Worm (Caenorhabditis elegans): ENCODE data around the gene Y57G11C.20.
"Not testable (repeated sequence)": the region's sequence is repeated elsewhere in the genome, so short reads cannot be mapped to it uniquely, and the experiment has no call there.

Y57G11C.20 gene

ce11 chrIV:14843062-14843461 lies at the start of gene Y57G11C.20:
Gene Y57G11C.20 (plus strand): TSS chrIV:14843362.
- TF ChIP-seq elt-2, ceh-82, C34B4.2 (tag; optimal IDR thresholded peaks at IDR 0.05): not testable (repeated sequence)

DNA sequence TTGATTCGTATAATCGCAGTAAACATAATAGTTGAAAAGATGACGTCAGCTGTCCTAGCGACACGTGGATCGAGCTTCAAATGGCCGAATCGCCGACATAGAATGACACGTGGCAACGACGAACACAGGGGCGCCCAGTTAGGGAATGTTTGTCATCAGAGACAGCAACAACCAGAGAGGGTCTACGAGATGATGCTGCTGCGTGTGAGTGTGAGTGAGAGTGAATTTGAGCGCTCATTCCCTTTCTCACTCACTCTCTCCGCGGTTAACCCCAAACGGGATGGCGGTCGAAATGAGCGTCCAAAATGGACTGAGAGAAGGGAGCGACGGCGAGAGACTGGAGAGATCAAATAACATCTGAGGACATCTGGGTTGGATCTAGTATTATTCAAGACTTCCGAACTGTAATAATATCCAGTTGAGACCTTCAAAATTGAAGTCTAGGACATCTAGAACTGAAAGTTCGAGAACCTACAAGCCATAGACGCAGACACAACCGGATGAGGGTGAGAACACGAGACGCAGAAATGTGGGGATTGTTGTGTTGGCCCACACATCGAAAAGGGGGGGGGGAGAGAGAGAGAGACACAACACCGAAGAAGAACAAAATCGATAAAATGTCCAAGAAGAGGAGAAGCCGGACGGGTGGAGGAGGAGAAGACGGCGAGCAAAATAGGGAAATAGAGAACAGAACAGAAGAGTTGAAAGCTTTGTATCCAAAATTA lies 49.1 kb upstream of the Y57G11C.20 start:
- no peak for TF ChIP-seq elt-2 (tag; optimal IDR thresholded peaks at IDR 0.05)
- peak; percentile 33 to 46 for TF ChIP-seq lsy-2 (tag; optimal IDR thresholded peaks at IDR 0.05)
- no peak for TF ChIP-seq zip-4 (GFP tag; optimal IDR thresholded peaks at IDR 0.05)
- peak; percentile 55 for TF ChIP-seq xbp-1 (tag; optimal IDR thresholded peaks at IDR 0.05)
- TF ChIP-seq ztf-11 (tag; optimal IDR thresholded peaks at IDR 0.05) = peak in 1 of 2 experiments; percentile 9
- TF ChIP-seq hlh-4 (tag; optimal IDR thresholded peaks at IDR 0.05) = no peak
- peak; percentile 14 for TF ChIP-seq rnt-1 (tag; optimal IDR thresholded peaks at IDR 0.05)
- TF ChIP-seq fkh-8 (tag; optimal IDR thresholded peaks at IDR 0.05) = peak; percentile 69
- TF ChIP-seq elt-3 (tag; optimal IDR thresholded peaks at IDR 0.05) = peak in 1 of 6 experiments; percentile 63
- peak; percentile 10 for TF ChIP-seq nhr-85 (tag)
- TF ChIP-seq ceh-88 (GFP tag; IDR thresholded peaks at IDR 0.05) = no peak
- peak; percentile 51 for TF ChIP-seq lin-13 (GFP tag; optimal IDR thresholded peaks at IDR 0.05)
- peak; percentile 25 for TF ChIP-seq egl-13 (tag; optimal IDR thresholded peaks at IDR 0.05)
- no peak for TF ChIP-seq nhr-77 (tag; optimal IDR thresholded peaks at IDR 0.05)
- TF ChIP-seq dpl-1 (GFP tag; optimal IDR thresholded peaks at IDR 0.05) = peak in 1 of 3 experiments; percentile 32
- no peak for TF ChIP-seq nhr-84 (tag; optimal IDR thresholded peaks at IDR 0.05)
- TF ChIP-seq nhr-12 (tag; optimal IDR thresholded peaks at IDR 0.05) = no peak
- peak; percentile 56 for TF ChIP-seq tbx-2 (tag; optimal IDR thresholded peaks at IDR 0.05)
- peak; percentile 8 for TF ChIP-seq unc-130 (tag; optimal IDR thresholded peaks at IDR 0.05)
- peak; percentile 46 for TF ChIP-seq nhr-20 (tag; optimal IDR thresholded peaks at IDR 0.05)
- TF ChIP-seq nhr-47 (tag; optimal IDR thresholded peaks at IDR 0.05) = peak; percentile 65
- no peak for TF ChIP-seq irx-1 (tag; optimal IDR thresholded peaks at IDR 0.05)
- TF ChIP-seq aly-2 (tag; optimal IDR thresholded peaks at IDR 0.05) = no peak
- TF ChIP-seq hpl-2 (GFP tag; optimal IDR thresholded peaks at IDR 0.05) = no peak
- TF ChIP-seq egl-27 (tag; optimal IDR thresholded peaks at IDR 0.05) = no peak
- TF ChIP-seq swsn-7 (tag; optimal IDR thresholded peaks at IDR 0.05) = peak; percentile 64
- TF ChIP-seq mdl-1 (tag; optimal IDR thresholded peaks at IDR 0.05) = peak in 1 of 2 experiments; percentile 84
- peak; percentile 7 for TF ChIP-seq dsc-1 (tag; optimal IDR thresholded peaks at IDR 0.05)
- peak; percentile 86 for TF ChIP-seq lin-14 (GFP tag; optimal IDR thresholded peaks at IDR 0.05)
- TF ChIP-seq blmp-1 (tag; optimal IDR thresholded peaks at IDR 0.05) = peak; percentile 100
- no peak for TF ChIP-seq alr-1 (tag; optimal IDR thresholded peaks at IDR 0.05; ENCODE audit: borderline replicate concordance)
- no peak for TF ChIP-seq lin-15B (tag; optimal IDR thresholded peaks at IDR 0.05)
- TF ChIP-seq pqm-1 (tag; optimal IDR thresholded peaks at IDR 0.05) = no peak
- TF ChIP-seq efl-1 (optimal IDR thresholded peaks at IDR 0.05) = peak; percentile 48 to 57
- TF ChIP-seq efl-1 (GFP tag; optimal IDR thresholded peaks at IDR 0.05 in 1 of 2) = peak in 1 of 2 experiments; percentile 81
- peak; percentile 54 for TF ChIP-seq fkh-10 (GFP tag; optimal IDR thresholded peaks at IDR 0.05)
- TF ChIP-seq mef-2 (tag; optimal IDR thresholded peaks at IDR 0.05) = no peak
- no peak for TF ChIP-seq pag-3 (tag; optimal IDR thresholded peaks at IDR 0.05; ENCODE audit: borderline replicate concordance, insufficient read depth)
- no peak for TF ChIP-seq C04F5.9 (tag; optimal IDR thresholded peaks at IDR 0.05)
- TF ChIP-seq ceh-8 (GFP tag; optimal IDR thresholded peaks at IDR 0.05) = no peak
- no peak for TF ChIP-seq sox-4 (tag; optimal IDR thresholded peaks at IDR 0.05)
- no peak for TF ChIP-seq hlh-17 (GFP tag; optimal IDR thresholded peaks at IDR 0.05; ENCODE audit: borderline replicate concordance)
- TF ChIP-seq snu-23 (GFP tag; optimal IDR thresholded peaks at IDR 0.05) = peak; percentile 47
- no peak for TF ChIP-seq ets-5 (GFP tag; IDR thresholded peaks at IDR 0.05)
- peak; percentile 53 for TF ChIP-seq C16A3.4 (tag; optimal IDR thresholded peaks at IDR 0.05)
- no peak for TF ChIP-seq efl-3 (GFP tag; optimal IDR thresholded peaks at IDR 0.05)
- TF ChIP-seq skn-1 (tag; optimal IDR thresholded peaks at IDR 0.05) = peak; percentile 37

Data from whole organism, L1 larva.